Worm (Caenorhabditis elegans): ENCODE results near the gene C26F1.1.

DNA sequence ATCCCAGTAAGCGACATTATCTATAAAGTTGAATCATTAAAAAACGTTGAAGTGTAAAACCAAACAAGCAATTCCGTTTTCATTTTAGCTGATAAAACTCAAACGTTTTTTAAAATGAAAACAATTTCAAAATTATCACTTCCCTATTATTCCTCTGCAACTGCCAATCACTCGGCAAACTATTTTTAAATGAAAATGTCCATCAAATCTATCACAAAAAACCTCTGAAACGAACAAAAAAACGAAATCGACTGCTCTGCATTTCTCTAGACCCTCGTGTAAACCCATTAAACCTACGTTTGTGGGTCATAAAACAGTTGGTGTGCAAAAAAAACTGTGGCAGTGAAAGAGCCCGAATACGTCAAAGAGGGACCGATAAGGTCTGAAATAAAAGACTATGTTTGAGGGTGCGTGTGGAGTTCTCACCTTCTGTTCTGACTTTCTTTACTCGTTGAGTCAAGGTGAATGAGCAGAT is 42.7 kb upstream of the C26F1.1 start, which contains the start of gene fbxl-5:
- TF ChIP-seq W03F9.2 (tag; optimal IDR thresholded peaks at IDR 0.05), result no peak
- no peak for TF ChIP-seq him-1 (tag; optimal IDR thresholded peaks at IDR 0.05)
- no peak for TF ChIP-seq dao-5 (tag; optimal IDR thresholded peaks at IDR 0.05)
